Worm (Caenorhabditis elegans) whole organism, L3 larva: Measurements from ENCODE around the gene srbc-31.

Experiments used
- R02D3.7 ChIP-seq: fragments of 150-350 bp; optimal IDR thresholded peaks from 2 replicates; lab custom pipeline; 2014; ENCODE audit warnings: missing biosample characterization, missing genetic modification characterization
- ZK546.5 ChIP-seq: sonication (generic microtip); optimal IDR thresholded peaks from 2 replicates; lab custom pipeline; 2017; ENCODE audit warnings: missing biosample characterization, missing genetic modification characterization
- aly-2 ChIP-seq: fragments of 150-350 bp; optimal IDR thresholded peaks from 2 replicates; lab custom pipeline; 2014; ENCODE audit warnings: missing biosample characterization, missing genetic modification characterization
- ama-1 ChIP-seq: fragments of 150-350 bp; optimal IDR thresholded peaks from 2 replicates; lab custom pipeline; 2018
- ceh-16 ChIP-seq: sonication (generic microtip); optimal IDR thresholded peaks from 2 replicates; lab custom pipeline; 2017; ENCODE audit warnings: missing biosample characterization, missing genetic modification characterization
- ceh-28 ChIP-seq: fragments of 150-350 bp; optimal IDR thresholded peaks from 2 replicates; lab custom pipeline; 2014; ENCODE audit warnings: missing biosample characterization, missing genetic modification reagents, missing genetic modification characterization
- ceh-82 ChIP-seq: fragments of 150-350 bp; optimal IDR thresholded peaks from 2 replicates; lab custom pipeline; 2014; ENCODE audit warnings: missing biosample characterization, missing genetic modification characterization
- ceh-9 ChIP-seq: sonication (generic microtip); optimal IDR thresholded peaks from 2 replicates; lab custom pipeline; 2018; ENCODE audit warnings: missing biosample characterization, missing genetic modification characterization
- egl-27 ChIP-seq: sonication (generic microtip); optimal IDR thresholded peaks from 4 replicates; lab custom pipeline; 2017; ENCODE audit warnings: missing biosample characterization, missing genetic modification reagents, missing genetic modification characterization
- egl-5 ChIP-seq: fragments of 150-350 bp; optimal IDR thresholded peaks from 2 replicates; lab custom pipeline; 2017; ENCODE audit warnings: missing biosample characterization, missing genetic modification reagents, missing genetic modification characterization, inconsistent platforms
- elt-1 ChIP-seq: fragments of 150-350 bp; optimal IDR thresholded peaks from 2 replicates; lab custom pipeline; 2014; ENCODE audit warnings: missing biosample characterization, missing genetic modification characterization
- elt-3 ChIP-seq, 3 experiments: fragments of 150-350 bp in 1 of 3; sonication (generic microtip) in 2 of 3; optimal IDR thresholded peaks; 2 replicates in 2 of 3; 4 replicates in 1 of 3; lab custom pipeline; 2014 to 2017; ENCODE audit warnings: missing biosample characterization in 3 of 3, missing genetic modification characterization in 3 of 3
- eor-1 ChIP-seq, 2 experiments: fragments of 150-350 bp; optimal IDR thresholded peaks; 2 replicates each; lab custom pipeline; 2014 to 2018; ENCODE audit warnings: missing biosample characterization in 2 of 2, missing genetic modification characterization in 2 of 2
- fkh-2 ChIP-seq: fragments of 150-350 bp; optimal IDR thresholded peaks from 2 replicates; lab custom pipeline; 2014; ENCODE audit warnings: missing biosample characterization, missing genetic modification reagents, missing genetic modification characterization
- hmg-11 ChIP-seq: sonication (generic microtip); optimal IDR thresholded peaks from 2 replicates; lab custom pipeline; 2016; ENCODE audit warnings: missing genetic modification characterization, missing compliant biosample characterization
- lin-15B ChIP-seq: fragments of 150-350 bp; optimal IDR thresholded peaks from 2 replicates; lab custom pipeline; 2014; ENCODE audit warnings: missing biosample characterization, missing genetic modification characterization
- lsy-12 ChIP-seq: sonication (generic microtip); optimal IDR thresholded peaks from 2 replicates; lab custom pipeline; 2016; ENCODE audit warnings: mild to moderate bottlenecking, missing genetic modification characterization, missing compliant biosample characterization
- mdl-1 ChIP-seq: fragments of 150-350 bp; optimal IDR thresholded peaks from 2 replicates; lab custom pipeline; 2014; ENCODE audit warnings: missing biosample characterization, missing genetic modification characterization
- mml-1 ChIP-seq: fragments of 150-350 bp; sonication (generic microtip); optimal IDR thresholded peaks from 3 replicates; lab custom pipeline; 2014; ENCODE audit warnings: missing biosample characterization, missing genetic modification characterization
- nfya-1 ChIP-seq: sonication (generic microtip); optimal IDR thresholded peaks from 2 replicates; lab custom pipeline; 2017; ENCODE audit warnings: missing genetic modification characterization, mild to moderate bottlenecking, missing compliant biosample characterization, antibody characterized with exemption, moderate library complexity; ENCODE audit not compliant: insufficient read depth
- nhr-12 ChIP-seq: fragments of 150-350 bp; optimal IDR thresholded peaks from 2 replicates; lab custom pipeline; 2014; ENCODE audit warnings: missing biosample characterization, missing genetic modification characterization
- nhr-237 ChIP-seq: fragments of 150-350 bp; optimal IDR thresholded peaks from 2 replicates; lab custom pipeline; 2014; ENCODE audit warnings: missing biosample characterization, missing genetic modification characterization
- nhr-25 ChIP-seq: sonication (generic microtip); optimal IDR thresholded peaks from 2 replicates; lab custom pipeline; 2017; ENCODE audit warnings: missing biosample characterization, missing genetic modification characterization
- nhr-28 ChIP-seq: fragments of 150-350 bp; optimal IDR thresholded peaks from 2 replicates; lab custom pipeline; 2014; ENCODE audit warnings: missing biosample characterization, missing genetic modification characterization
- nhr-76 ChIP-seq: fragments of 150-350 bp; sonication (generic microtip); optimal IDR thresholded peaks from 5 replicates; lab custom pipeline; 2014; ENCODE audit warnings: missing biosample characterization, missing genetic modification characterization
- nhr-77 ChIP-seq: fragments of 150-350 bp; optimal IDR thresholded peaks from 2 replicates; lab custom pipeline; 2014; ENCODE audit warnings: missing biosample characterization, missing genetic modification characterization
- pha-4 ChIP-seq: fragments of 150-350 bp; optimal IDR thresholded peaks from 2 replicates; lab custom pipeline; 2014; ENCODE audit warnings: missing biosample characterization, missing genetic modification reagents, missing genetic modification characterization
- sea-2 ChIP-seq: fragments of 150-350 bp; sonication (generic microtip); optimal IDR thresholded peaks from 4 replicates; lab custom pipeline; 2014; ENCODE audit warnings: missing biosample characterization, missing genetic modification reagents, missing genetic modification characterization
- skn-1 ChIP-seq: fragments of 150-350 bp; optimal IDR thresholded peaks from 2 replicates; lab custom pipeline; 2014; ENCODE audit warnings: missing biosample characterization, missing genetic modification characterization
- tbx-2 ChIP-seq: sonication (generic microtip); optimal IDR thresholded peaks from 2 replicates; lab custom pipeline; 2016; ENCODE audit warnings: mild to moderate bottlenecking, missing genetic modification characterization, missing compliant biosample characterization
- unc-62 ChIP-seq: fragments of 150-350 bp; sonication (generic microtip); optimal IDR thresholded peaks from 4 replicates; lab custom pipeline; 2014; ENCODE audit warnings: missing biosample characterization, missing genetic modification reagents, missing genetic modification characterization
- zag-1 ChIP-seq: fragments of 150-350 bp; optimal IDR thresholded peaks from 2 replicates; lab custom pipeline; 2014; ENCODE audit warnings: missing biosample characterization, missing genetic modification characterization
- ztf-11 ChIP-seq: fragments of 150-350 bp; optimal IDR thresholded peaks from 2 replicates; lab custom pipeline; 2014; ENCODE audit warnings: missing biosample characterization, missing genetic modification characterization

srbc-31 gene

DNA sequence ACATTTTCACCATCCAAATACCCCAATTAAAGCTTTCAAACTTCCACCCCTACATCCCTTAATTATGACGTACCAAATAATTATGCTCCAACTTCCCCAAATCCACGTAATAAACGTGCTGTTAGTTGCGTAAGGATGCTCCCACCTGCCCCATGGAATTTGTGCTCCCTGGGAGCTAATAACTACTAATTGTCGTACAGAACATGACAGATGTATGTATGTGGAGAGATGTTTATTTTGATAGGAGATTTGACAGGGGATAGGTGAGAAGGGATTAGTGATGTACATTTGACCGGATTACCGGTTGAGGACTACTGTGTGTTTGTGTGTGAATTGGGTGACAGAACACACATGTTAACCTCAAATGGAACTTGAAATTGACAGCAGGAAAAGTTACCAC is 27.6 kb downstream of the srbc-31 start:
- TF ChIP-seq mdl-1 (tag; lab: Kevin White, UChicago) (no peak), nfya-1 (tag; lab: Kevin White, UChicago) (no peak), nhr-28 (tag; lab: Kevin White, UChicago) (no peak)

- TF ChIP-seq pha-4 (tag; lab: Kevin White, UChicago) (peak; percentile 10), fkh-2 (no peak)
Observed at ce11 chrV:3445090-3445832, 32.1 kb downstream of the srbc-31 start.

- TF ChIP-seq ama-1 (lab: Kevin White, UChicago) (no peak), nhr-237 (tag; lab: Kevin White, UChicago) (no peak), mdl-1 (tag; lab: Kevin White, UChicago) (no peak), nhr-76 (tag; lab: Kevin White, UChicago) (no peak)
- TF ChIP-seq, all 47 proteins: peak for 0
Observed at ce11 chrV:3444777-3445089, 32.7 kb downstream of the srbc-31 start, which contains the start of gene cfz-2. Gene cfz-2 (minus strand): TSS chrV:3444877.

- TF ChIP-seq lin-15B (tag; lab: Kevin White, UChicago) (no peak), ceh-28 (tag; lab: Kevin White, UChicago) (no peak), nhr-25 (no peak), ZK546.5 (no peak), nhr-237 (tag; lab: Kevin White, UChicago) (no peak), R02D3.7 (tag; lab: Kevin White, UChicago) (no peak), ama-1 (lab: Kevin White, UChicago) (no peak), nfya-1 (tag; lab: Kevin White, UChicago) (no peak), nhr-77 (tag; lab: Kevin White, UChicago) (no peak), nhr-12 (tag; lab: Kevin White, UChicago) (no peak)
Observed at ce11 chrV:3442609-3443008, 34.8 kb downstream of the srbc-31 start.

DNA sequence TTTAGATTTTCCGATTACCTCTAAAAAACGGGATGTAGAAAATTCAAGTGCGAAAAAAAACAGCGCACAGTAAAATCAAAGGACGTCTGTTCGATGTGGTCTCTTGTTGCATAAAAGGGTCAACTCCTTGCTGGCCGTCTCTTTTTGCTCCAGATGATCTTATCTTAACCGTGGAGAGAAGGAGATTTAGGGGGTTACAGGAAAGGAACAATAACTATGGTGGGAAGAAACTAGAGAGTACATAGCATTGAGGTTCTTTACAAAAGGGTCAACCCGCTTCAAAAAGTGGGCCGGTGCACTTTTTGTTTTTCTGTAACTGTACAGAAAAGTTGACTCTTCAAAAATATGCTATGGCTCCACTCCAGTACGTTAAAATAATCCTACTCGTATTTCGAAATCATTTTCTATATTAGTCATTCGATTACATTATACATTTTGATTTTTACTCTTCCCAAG is 45.8 kb downstream of the srbc-31 start, which contains the start of the genes T20D4.19 and srj-9:
TSS of gene T20D4.19 (minus strand) at position 101 of the 456 bp plus-strand sequence.
TSS of gene srj-9 (plus strand) at position 406 of the 456 bp plus-strand sequence.
- TF ChIP-seq zag-1 = no peak
- TF ChIP-seq elt-1 (tag; lab: Kevin White, UChicago) = no peak
- no peak for TF ChIP-seq lin-15B (tag; lab: Kevin White, UChicago)
- TF ChIP-seq fkh-2 = no peak
- no peak for TF ChIP-seq ceh-9 (tag; lab: Kevin White, UChicago)
- no peak for TF ChIP-seq ZK546.5
- no peak for TF ChIP-seq sea-2 (GFP tag; lab: Kevin White, UChicago)
- no peak for TF ChIP-seq elt-3 (tag; optimal IDR thresholded peaks at IDR 0.05; lab: Kevin White, UChicago)
- no peak for TF ChIP-seq tbx-2
- no peak for TF ChIP-seq mml-1
- no peak for TF ChIP-seq nhr-77 (tag; lab: Kevin White, UChicago)
- no peak for TF ChIP-seq hmg-11 (tag; lab: Kevin White, UChicago)
- no peak for TF ChIP-seq mdl-1 (tag; lab: Kevin White, UChicago)
- no peak for TF ChIP-seq egl-5
- TF ChIP-seq lsy-12 (tag; lab: Kevin White, UChicago) = no peak
- no peak for TF ChIP-seq pha-4 (tag; lab: Kevin White, UChicago)
- TF ChIP-seq ceh-82 (tag; lab: Kevin White, UChicago) = no peak
- no peak for TF ChIP-seq ceh-16 (tag; lab: Kevin White, UChicago)
- TF ChIP-seq nhr-237 (tag; lab: Kevin White, UChicago) = no peak

DNA sequence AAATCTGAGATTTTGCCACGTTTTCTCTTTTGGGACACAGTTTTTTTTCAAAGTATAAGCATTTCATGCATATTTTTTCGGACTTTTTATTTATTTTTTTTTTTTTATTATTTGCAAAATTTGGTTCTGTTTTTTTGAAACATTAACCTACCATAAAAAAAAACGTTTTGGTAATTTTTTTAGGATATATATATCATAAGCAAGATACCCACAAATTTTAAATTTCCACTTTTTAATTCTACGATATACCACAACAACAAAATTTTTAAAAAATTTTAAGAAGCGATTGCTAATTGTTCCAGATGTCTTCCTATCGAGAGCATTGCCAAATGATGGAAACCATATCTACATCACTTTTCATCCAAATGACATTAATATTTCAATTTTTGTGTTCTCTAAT is 48.7 kb downstream of the srbc-31 start, which contains the start of gene srab-20:
TSS of gene srab-20 (plus strand) at position 301 of the 400 bp plus-strand sequence.
- no peak for TF ChIP-seq zag-1
- no peak for TF ChIP-seq mdl-1 (tag; lab: Kevin White, UChicago)
- TF ChIP-seq unc-62 (GFP tag; lab: Kevin White, UChicago) = no peak
- TF ChIP-seq nhr-12 (tag; lab: Kevin White, UChicago) = no peak
- no peak for TF ChIP-seq ceh-28 (tag; lab: Kevin White, UChicago)
- TF ChIP-seq aly-2 (tag; lab: Kevin White, UChicago) = no peak
- TF ChIP-seq ztf-11 (tag; lab: Kevin White, UChicago) = no peak
- no peak for TF ChIP-seq eor-1 (tag; optimal IDR thresholded peaks at IDR 0.05; lab: Kevin White, UChicago)
- no peak for TF ChIP-seq skn-1
- no peak for TF ChIP-seq egl-27
- TF ChIP-seq hmg-11 (tag; lab: Kevin White, UChicago) = no peak
